ENCODE assay signal across 2 fruit fly cellular contexts in the genomic region with DNA sequence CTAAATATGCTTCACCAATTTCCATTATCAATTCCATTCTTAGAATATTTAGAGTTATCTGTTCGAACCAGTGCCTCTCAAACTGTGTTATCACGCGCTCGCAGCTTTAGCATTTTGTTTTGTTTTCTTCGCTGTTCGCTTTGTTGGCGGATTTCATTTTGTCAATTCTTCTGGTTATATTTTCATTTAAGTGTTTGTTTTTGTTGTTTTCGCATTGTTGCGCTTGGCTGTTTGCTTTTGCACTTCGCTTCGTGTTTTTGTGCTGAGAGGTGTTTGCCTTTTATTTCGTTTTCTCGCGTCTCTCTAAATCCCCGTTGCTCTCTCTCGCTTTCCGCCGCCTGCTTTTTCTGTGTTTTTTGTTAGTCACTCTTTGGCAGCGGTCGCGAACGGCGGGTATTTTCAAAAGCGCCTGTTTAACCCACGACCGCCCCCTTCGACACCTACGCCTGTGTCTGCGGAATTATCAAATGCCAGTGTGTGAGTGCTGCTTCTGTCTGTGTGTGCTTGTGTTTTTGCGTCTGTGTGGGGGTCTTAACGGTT.
TF ChIP-seq lines count a peak whose summit lies in the region.

No protein-coding gene starts in this region.

TF ChIP-seq in whole organism, embryonic, 481 proteins besides CTCF, POLR2A, EP300 and RAD21 (continued from another document and continues in another):
- TF ChIP-seq en (GFP tag; optimal IDR thresholded peaks at IDR 0.05; lab: Kevin White, UChicago) (no peak), CG15269 (tag; optimal IDR thresholded peaks at IDR 0.05; lab: Kevin White, UChicago) (peak; percentile 56), CG7357 (GFP tag; IDR thresholded peaks at IDR 0.05; lab: Robert Waterston, UW) (no peak), Poxn (GFP tag; IDR thresholded peaks at IDR 0.05; lab: Robert Waterston, UW) (no peak), trem (tag; optimal IDR thresholded peaks at IDR 0.05; lab: Kevin White, UChicago) (no peak), dimm (GFP tag; IDR thresholded peaks at IDR 0.05; lab: Robert Waterston, UW) (no peak), org-1 (GFP tag; optimal IDR thresholded peaks at IDR 0.05; lab: Kevin White, UChicago) (peak; percentile 39), MESR4 (GFP tag; optimal IDR thresholded peaks at IDR 0.05; lab: Kevin White, UChicago) (no peak), tgo (GFP tag; IDR thresholded peaks at IDR 0.05; lab: Robert Waterston, UW) (no peak), Hey (tag; optimal IDR thresholded peaks at IDR 0.05; lab: Kevin White, UChicago) (peak; percentile 44), CG6765 (GFP tag; optimal IDR thresholded peaks at IDR 0.05; lab: Kevin White, UChicago) (peak; percentile 41), CG11723 (GFP tag; optimal IDR thresholded peaks at IDR 0.05; lab: Kevin White, UChicago) (peak; percentile 23), oc (tag; optimal IDR thresholded peaks at IDR 0.05; lab: Kevin White, UChicago) (peak; percentile 80), CG13624 (GFP tag; optimal IDR thresholded peaks at IDR 0.05; lab: Kevin White, UChicago) (peak; percentile 23), CG4730 (GFP tag; IDR thresholded peaks at IDR 0.05; lab: Robert Waterston, UW) (no peak), Ravus (GFP tag; IDR thresholded peaks at IDR 0.05; lab: Robert Waterston, UW) (no peak), CG14050 (GFP tag; IDR thresholded peaks at IDR 0.05; lab: Robert Waterston, UW) (no peak), dati (GFP tag; IDR thresholded peaks at IDR 0.05; lab: Robert Waterston, UW) (no peak), CG14014 (GFP tag; IDR thresholded peaks at IDR 0.05; lab: Robert Waterston, UW) (peak; percentile 57; the same call in 1 of the 2 replicates), Optix (GFP tag; IDR thresholded peaks at IDR 0.05; lab: Robert Waterston, UW) (no peak), knrl (GFP tag; IDR thresholded peaks at IDR 0.05; lab: Robert Waterston, UW; ENCODE audit: partially characterized antibody) (peak; percentile 36; the same call in 1 of the 3 replicates), CG9727 (GFP tag; optimal IDR thresholded peaks at IDR 0.05; lab: Kevin White, UChicago) (no peak), CG11085 (GFP tag; IDR thresholded peaks at IDR 0.05; lab: Robert Waterston, UW) (no peak), ATbp (GFP tag; optimal IDR thresholded peaks at IDR 0.05; lab: Kevin White, UChicago) (peak; percentile 64), CG4282 (GFP tag; optimal IDR thresholded peaks at IDR 0.05; lab: Kevin White, UChicago) (no peak), CG17802 (tag; optimal IDR thresholded peaks at IDR 0.05; lab: Kevin White, UChicago) (no peak), CG12219 (GFP tag; optimal IDR thresholded peaks at IDR 0.05; lab: Kevin White, UChicago) (no peak), inv (GFP tag; IDR thresholded peaks at IDR 0.05; lab: Robert Waterston, UW; ENCODE audit: partially characterized antibody) (0 out of 2 replicates have a peak, but pooled peaks have one; percentile 27), C15 (GFP tag; IDR thresholded peaks at IDR 0.05; lab: Robert Waterston, UW) (no peak), Nf-YC (tag; optimal IDR thresholded peaks at IDR 0.05; lab: Kevin White, UChicago) (peak; percentile 30), Ets65A (GFP tag; lab: Kevin White, UChicago) (no peak), peb (GFP tag; IDR thresholded peaks at IDR 0.05; lab: Robert Waterston, UW) (no peak), CG17359 (tag; optimal IDR thresholded peaks at IDR 0.05; lab: Kevin White, UChicago) (peak; percentile 29), CG1832 (GFP tag; optimal IDR thresholded peaks at IDR 0.05; lab: Kevin White, UChicago) (no peak), MBD-R2 (GFP tag; IDR thresholded peaks at IDR 0.05; lab: Robert Waterston, UW) (no peak), Rx (GFP tag; IDR thresholded peaks at IDR 0.05; lab: Robert Waterston, UW) (no peak), pnt (GFP tag; optimal IDR thresholded peaks at IDR 0.05; lab: Kevin White, UChicago) (no peak), CG15011 (GFP tag; optimal IDR thresholded peaks at IDR 0.05; lab: Kevin White, UChicago) (no peak), Xrp1 (GFP tag; IDR thresholded peaks at IDR 0.05; lab: Robert Waterston, UW) (peak; percentile 26; the same call in 1 of the 2 replicates), ato (GFP tag; IDR thresholded peaks at IDR 0.05; lab: Robert Waterston, UW; ENCODE audit: partially characterized antibody) (peak; percentile 10; the same call in 1 of the 2 replicates), NK7.1 (GFP tag; optimal IDR thresholded peaks at IDR 0.05; lab: Kevin White, UChicago) (no peak), CG31224 (GFP tag; IDR thresholded peaks at IDR 0.05; lab: Robert Waterston, UW) (peak; percentile 37; the same call in 1 of the 2 replicates), chn (GFP tag; optimal IDR thresholded peaks at IDR 0.05; lab: Kevin White, UChicago) (peak; percentile 35), Oaz (GFP tag; IDR thresholded peaks at IDR 0.05; lab: Robert Waterston, UW) (no peak), sens (GFP tag; lab: Kevin White, UChicago) (peak; percentile 53), bigmax (GFP tag; optimal IDR thresholded peaks at IDR 0.05; lab: Kevin White, UChicago) (peak; percentile 35), CG6272 (GFP tag; IDR thresholded peaks at IDR 0.05; lab: Robert Waterston, UW) (0 out of 2 replicates have a peak, but pooled peaks have one; percentile 13), cato (GFP tag; optimal IDR thresholded peaks at IDR 0.05; lab: Kevin White, UChicago; ENCODE audit: borderline replicate concordance) (no peak), gce (GFP tag; IDR thresholded peaks at IDR 0.05; lab: Robert Waterston, UW) (no peak), CG1647 (GFP tag; optimal IDR thresholded peaks at IDR 0.05; lab: Kevin White, UChicago) (no peak), sd (tag; optimal IDR thresholded peaks at IDR 0.05; lab: Kevin White, UChicago) (peak; percentile 85), CG6175 (GFP tag; IDR thresholded peaks at IDR 0.05; lab: Robert Waterston, UW) (no peak), hbn (GFP tag; IDR thresholded peaks at IDR 0.05; lab: Robert Waterston, UW; ENCODE audit: partially characterized antibody) (no peak), CG10366 (GFP tag; IDR thresholded peaks at IDR 0.05; lab: Robert Waterston, UW) (0 out of 2 replicates have a peak, but pooled peaks have one; percentile 27), Camta (GFP tag; optimal IDR thresholded peaks at IDR 0.05; lab: Kevin White, UChicago) (no peak), CG18599 (GFP tag; optimal IDR thresholded peaks at IDR 0.05; lab: Kevin White, UChicago) (peak; percentile 59), Dip2 (GFP tag; IDR thresholded peaks at IDR 0.05; lab: Robert Waterston, UW) (no peak), CG3407 (GFP tag; optimal IDR thresholded peaks at IDR 0.05; lab: Kevin White, UChicago) (no peak), abd-A (tag; optimal IDR thresholded peaks at IDR 0.05; lab: Kevin White, UChicago) (peak; percentile 90), CG14441 (GFP tag; IDR thresholded peaks at IDR 0.05; lab: Robert Waterston, UW) (no peak), HLH3B (GFP tag; IDR thresholded peaks at IDR 0.05; lab: Robert Waterston, UW) (peak; percentile 41; the same call in 1 of the 2 replicates), Hmr (GFP tag; optimal IDR thresholded peaks at IDR 0.05; lab: Kevin White, UChicago) (peak; percentile 63), CG1603 (tag; optimal IDR thresholded peaks at IDR 0.05; lab: Kevin White, UChicago) (peak; percentile 25)

TF ChIP-seq in whole organism, prepupa, 60 proteins besides CTCF, POLR2A, EP300 and RAD21 (continued from another document):
- TF ChIP-seq fd85E (GFP tag; optimal IDR thresholded peaks at IDR 0.05; lab: Kevin White, UChicago), result peak; percentile 2
- peak; percentile 62 for TF ChIP-seq Eip93F (GFP tag; optimal IDR thresholded peaks at IDR 0.05; lab: Kevin White, UChicago)
- TF ChIP-seq Lpt (GFP tag; optimal IDR thresholded peaks at IDR 0.05; lab: Kevin White, UChicago), result peak; percentile 80
- peak; percentile 54 for TF ChIP-seq CG6792 (GFP tag; optimal IDR thresholded peaks at IDR 0.05; lab: Kevin White, UChicago)
- peak; percentile 4 to 61 for TF ChIP-seq salr (GFP tag; optimal IDR thresholded peaks at IDR 0.05; lab: Kevin White, UChicago)
- TF ChIP-seq CG10631 (GFP tag; optimal IDR thresholded peaks at IDR 0.05; lab: Kevin White, UChicago), result peak; percentile 12
- peak; percentile 38 for TF ChIP-seq OdsH (GFP tag; optimal IDR thresholded peaks at IDR 0.05; lab: Kevin White, UChicago)
- peak; percentile 73 for TF ChIP-seq CG6854 (GFP tag; optimal IDR thresholded peaks at IDR 0.05; lab: Kevin White, UChicago)
- peak; percentile 89 to 93 for TF ChIP-seq ss (GFP tag; optimal IDR thresholded peaks at IDR 0.05; lab: Kevin White, UChicago)
- peak; percentile 32 for TF ChIP-seq CG3032 (tag; optimal IDR thresholded peaks at IDR 0.05; lab: Kevin White, UChicago)
- TF ChIP-seq CG32006 (GFP tag; optimal IDR thresholded peaks at IDR 0.05; lab: Kevin White, UChicago), result peak; percentile 21
